Worm (Caenorhabditis elegans): ENCODE measurements around the gene Y32G9A.12.

The Y32G9A.12 gene

ce11 chrV:1921321-1921720, 1.3 kb upstream of the Y32G9A.12 start, which contains the start of gene gst-37:
Gene gst-37 (plus strand): TSS chrV:1921621.
- TF ChIP-seq aly-1 (tag; optimal IDR thresholded peaks at IDR 0.05) (no peak), ceh-13 (GFP tag; optimal IDR thresholded peaks at IDR 0.05) (no peak), F13C5.2 (tag; optimal IDR thresholded peaks at IDR 0.05) (no peak), ets-7 (tag; optimal IDR thresholded peaks at IDR 0.05) (no peak), hnd-1 (tag; optimal IDR thresholded peaks at IDR 0.05) (no peak), tbx-11 (GFP tag; IDR thresholded peaks at IDR 0.05) (no peak), flt-1 (GFP tag; IDR thresholded peaks at IDR 0.05) (no peak), scrt-1 (GFP tag; IDR thresholded peaks at IDR 0.05) (no peak), sea-1 (GFP tag; conservative IDR thresholded peaks at IDR 0.05) (no peak), ceh-36 (tag; optimal IDR thresholded peaks at IDR 0.05) (no peak), hmg-4 (GFP tag; optimal IDR thresholded peaks at IDR 0.05) (no peak), tra-4 (tag; optimal IDR thresholded peaks at IDR 0.05) (no peak), ama-1 (optimal IDR thresholded peaks at IDR 0.05) (no peak), pes-1 (GFP tag; IDR thresholded peaks at IDR 0.05) (no peak), hmbx-1 (tag; optimal IDR thresholded peaks at IDR 0.05) (no peak), tbx-37 (GFP tag; conservative IDR thresholded peaks at IDR 0.05) (no peak), B0310.2 (tag; optimal IDR thresholded peaks at IDR 0.05) (no peak)

- TF ChIP-seq ets-7 (tag; optimal IDR thresholded peaks at IDR 0.05): no peak
- no peak for TF ChIP-seq flt-1 (GFP tag; IDR thresholded peaks at IDR 0.05)
- no peak for TF ChIP-seq tra-4 (tag; optimal IDR thresholded peaks at IDR 0.05)
- no peak for TF ChIP-seq scrt-1 (GFP tag; IDR thresholded peaks at IDR 0.05)
- no peak for TF ChIP-seq B0310.2 (tag; optimal IDR thresholded peaks at IDR 0.05)
- TF ChIP-seq pes-1 (GFP tag; IDR thresholded peaks at IDR 0.05): no peak
- TF ChIP-seq hmbx-1 (tag; optimal IDR thresholded peaks at IDR 0.05): no peak
Observed at ce11 chrV:1918030-1918559, 1.9 kb downstream of the Y32G9A.12 start, which contains the start of gene Y32G9A.2. Gene Y32G9A.2 (plus strand): TSS chrV:1918509.

ce11 chrV:1911102-1911501, 8.9 kb downstream of the Y32G9A.12 start, which contains the start of gene Y32G9A.3:
Gene Y32G9A.3 (plus strand): TSS chrV:1911402.
- TF ChIP-seq hmg-4 (GFP tag; optimal IDR thresholded peaks at IDR 0.05) (no peak), tra-4 (tag; optimal IDR thresholded peaks at IDR 0.05) (no peak), ceh-36 (tag; optimal IDR thresholded peaks at IDR 0.05) (no peak), scrt-1 (GFP tag; IDR thresholded peaks at IDR 0.05) (no peak), hmbx-1 (tag; optimal IDR thresholded peaks at IDR 0.05) (no peak), F13C5.2 (tag; optimal IDR thresholded peaks at IDR 0.05) (no peak), pes-1 (GFP tag; IDR thresholded peaks at IDR 0.05) (no peak), aly-1 (tag; optimal IDR thresholded peaks at IDR 0.05) (no peak), hnd-1 (tag; optimal IDR thresholded peaks at IDR 0.05) (no peak), ama-1 (optimal IDR thresholded peaks at IDR 0.05) (no peak), ets-7 (tag; optimal IDR thresholded peaks at IDR 0.05) (no peak), ceh-13 (GFP tag; optimal IDR thresholded peaks at IDR 0.05) (no peak), tbx-37 (GFP tag; conservative IDR thresholded peaks at IDR 0.05) (no peak), tbx-11 (GFP tag; IDR thresholded peaks at IDR 0.05) (no peak), sea-1 (GFP tag; conservative IDR thresholded peaks at IDR 0.05) (no peak), flt-1 (GFP tag; IDR thresholded peaks at IDR 0.05) (no peak), B0310.2 (tag; optimal IDR thresholded peaks at IDR 0.05) (no peak)

ce11 chrV:1908542-1908941, 11.5 kb downstream of the Y32G9A.12 start, which contains the start of gene srp-3:
Gene srp-3 (plus strand): TSS chrV:1908842.
- TF ChIP-seq hmbx-1 (tag; optimal IDR thresholded peaks at IDR 0.05) (no peak), scrt-1 (GFP tag; IDR thresholded peaks at IDR 0.05) (no peak), tbx-37 (GFP tag; conservative IDR thresholded peaks at IDR 0.05) (no peak), hmg-4 (GFP tag; optimal IDR thresholded peaks at IDR 0.05) (no peak), ceh-13 (GFP tag; optimal IDR thresholded peaks at IDR 0.05) (no peak), flt-1 (GFP tag; IDR thresholded peaks at IDR 0.05) (no peak), F13C5.2 (tag; optimal IDR thresholded peaks at IDR 0.05) (no peak), aly-1 (tag; optimal IDR thresholded peaks at IDR 0.05) (no peak), ets-7 (tag; optimal IDR thresholded peaks at IDR 0.05) (no peak), B0310.2 (tag; optimal IDR thresholded peaks at IDR 0.05) (no peak), hnd-1 (tag; optimal IDR thresholded peaks at IDR 0.05) (no peak), sea-1 (GFP tag; conservative IDR thresholded peaks at IDR 0.05) (no peak), tbx-11 (GFP tag; IDR thresholded peaks at IDR 0.05) (no peak), pes-1 (GFP tag; IDR thresholded peaks at IDR 0.05) (no peak), ceh-36 (tag; optimal IDR thresholded peaks at IDR 0.05) (no peak)

- TF ChIP-seq ceh-36 (tag; optimal IDR thresholded peaks at IDR 0.05): no peak
- TF ChIP-seq ceh-13 (GFP tag; optimal IDR thresholded peaks at IDR 0.05): no peak
- no peak for TF ChIP-seq ama-1 (optimal IDR thresholded peaks at IDR 0.05)
- no peak for TF ChIP-seq sea-1 (GFP tag; conservative IDR thresholded peaks at IDR 0.05)
- no peak for TF ChIP-seq ets-7 (tag; optimal IDR thresholded peaks at IDR 0.05)
- no peak for TF ChIP-seq hnd-1 (tag; optimal IDR thresholded peaks at IDR 0.05)
- no peak for TF ChIP-seq hmg-4 (GFP tag; optimal IDR thresholded peaks at IDR 0.05)
- no peak for TF ChIP-seq B0310.2 (tag; optimal IDR thresholded peaks at IDR 0.05)
- no peak for TF ChIP-seq F13C5.2 (tag; optimal IDR thresholded peaks at IDR 0.05)
- no peak for TF ChIP-seq hmbx-1 (tag; optimal IDR thresholded peaks at IDR 0.05)
- no peak for TF ChIP-seq flt-1 (GFP tag; IDR thresholded peaks at IDR 0.05)
- TF ChIP-seq scrt-1 (GFP tag; IDR thresholded peaks at IDR 0.05): no peak
- TF ChIP-seq tbx-37 (GFP tag; conservative IDR thresholded peaks at IDR 0.05): no peak
- no peak for TF ChIP-seq pes-1 (GFP tag; IDR thresholded peaks at IDR 0.05)
- TF ChIP-seq aly-1 (tag; optimal IDR thresholded peaks at IDR 0.05): no peak
- no peak for TF ChIP-seq tbx-11 (GFP tag; IDR thresholded peaks at IDR 0.05)
- TF ChIP-seq tra-4 (tag; optimal IDR thresholded peaks at IDR 0.05): no peak
Observed at ce11 chrV:1907350-1907749, 12.7 kb downstream of the Y32G9A.12 start, which contains the start of gene Y32G9A.5. Gene Y32G9A.5 (plus strand): TSS chrV:1907650.

- TF ChIP-seq hnd-1 (tag; optimal IDR thresholded peaks at IDR 0.05) (no peak), ceh-36 (tag; optimal IDR thresholded peaks at IDR 0.05) (no peak), ceh-13 (GFP tag; optimal IDR thresholded peaks at IDR 0.05) (no peak), hmg-4 (GFP tag; optimal IDR thresholded peaks at IDR 0.05) (no peak), flt-1 (GFP tag; IDR thresholded peaks at IDR 0.05) (no peak), F13C5.2 (tag; optimal IDR thresholded peaks at IDR 0.05) (no peak), sea-1 (GFP tag; conservative IDR thresholded peaks at IDR 0.05) (no peak), B0310.2 (tag; optimal IDR thresholded peaks at IDR 0.05) (no peak), hmbx-1 (tag; optimal IDR thresholded peaks at IDR 0.05) (no peak), tbx-37 (GFP tag; conservative IDR thresholded peaks at IDR 0.05) (no peak), scrt-1 (GFP tag; IDR thresholded peaks at IDR 0.05) (no peak), tbx-11 (GFP tag; IDR thresholded peaks at IDR 0.05) (no peak), ama-1 (optimal IDR thresholded peaks at IDR 0.05) (no peak), aly-1 (tag; optimal IDR thresholded peaks at IDR 0.05) (no peak), ets-7 (tag; optimal IDR thresholded peaks at IDR 0.05) (no peak), pes-1 (GFP tag; IDR thresholded peaks at IDR 0.05) (no peak)
Observed at ce11 chrV:1895483-1895882, 24.5 kb downstream of the Y32G9A.12 start, which contains the start of gene nphp-2. Gene nphp-2 (plus strand): TSS chrV:1895783.
